Worm (Caenorhabditis elegans) whole organism, young adult: ENCODE measurements around the gene F36H5.14.

Experiments
- F55B11.4 ChIP-seq: sonication (generic microtip); optimal IDR thresholded peaks from 2 replicates; lab custom pipeline; 2016; ENCODE audit warnings: missing compliant biosample characterization, missing genetic modification characterization, borderline replicate concordance; ENCODE audit not compliant: insufficient read depth
- ama-1 ChIP-seq, 3 experiments: fragments of 150-350 bp in 1 of 3; sonication (generic microtip) in 2 of 3; optimal IDR thresholded peaks; 2 replicates each; lab custom pipeline; 2014 to 2018; ENCODE audit warnings: missing biosample characterization in 2 of 3, missing genetic modification characterization in 2 of 3, missing genetic modification reagents in 2 of 3
- ceh-79 ChIP-seq: sonication (generic microtip); optimal IDR thresholded peaks from 2 replicates; lab custom pipeline; 2017; ENCODE audit warnings: mild to moderate bottlenecking, missing genetic modification characterization, missing compliant biosample characterization
- ceh-91 ChIP-seq: fragments of 200-800 bp; sonication (Bioruptor generic); IDR thresholded peaks from 2 replicates; pipeline ENCODE4 v1.3.6; 2022; ENCODE audit warnings: missing genetic modification reagents, missing genetic modification characterization, missing compliant biosample characterization
- die-1 ChIP-seq: sonication (generic microtip); optimal IDR thresholded peaks from 2 replicates; lab custom pipeline; 2016; ENCODE audit warnings: missing genotype, mild to moderate bottlenecking, missing genetic modification characterization, missing compliant biosample characterization
- lin-35 ChIP-seq, 3 experiments: fragments of 150-350 bp in 2 of 3; sonication (generic microtip) in 1 of 3; optimal IDR thresholded peaks; 2 replicates each; lab custom pipeline; 2014 to 2018; ENCODE audit warnings: missing biosample characterization in 3 of 3, missing genetic modification characterization in 3 of 3, missing genetic modification reagents in 3 of 3
- nfya-1 ChIP-seq: sonication (generic microtip); optimal IDR thresholded peaks from 2 replicates; lab custom pipeline; 2017; ENCODE audit warnings: antibody characterized with exemption, missing compliant biosample characterization, missing genetic modification characterization, borderline replicate concordance; ENCODE audit not compliant: insufficient read depth
- snpc-4 ChIP-seq, 5 experiments: fragments of 150-350 bp in 1 of 5; sonication (generic microtip) in 4 of 5; optimal IDR thresholded peaks; 2 replicates each; lab custom pipeline; 2014 to 2018; ENCODE audit warnings: missing genetic modification characterization in 5 of 5, missing biosample characterization in 3 of 5, antibody characterized with exemption in 2 of 5, mild to moderate bottlenecking in 2 of 5, missing compliant biosample characterization in 2 of 5, missing genotype in 2 of 5, moderate library complexity in 2 of 5, missing genetic modification reagents in 1 of 5
- unc-62 ChIP-seq: fragments of 150-350 bp; optimal IDR thresholded peaks from 2 replicates; lab custom pipeline; 2014; ENCODE audit warnings: missing biosample characterization, missing genetic modification reagents, missing genetic modification characterization

DNA sequence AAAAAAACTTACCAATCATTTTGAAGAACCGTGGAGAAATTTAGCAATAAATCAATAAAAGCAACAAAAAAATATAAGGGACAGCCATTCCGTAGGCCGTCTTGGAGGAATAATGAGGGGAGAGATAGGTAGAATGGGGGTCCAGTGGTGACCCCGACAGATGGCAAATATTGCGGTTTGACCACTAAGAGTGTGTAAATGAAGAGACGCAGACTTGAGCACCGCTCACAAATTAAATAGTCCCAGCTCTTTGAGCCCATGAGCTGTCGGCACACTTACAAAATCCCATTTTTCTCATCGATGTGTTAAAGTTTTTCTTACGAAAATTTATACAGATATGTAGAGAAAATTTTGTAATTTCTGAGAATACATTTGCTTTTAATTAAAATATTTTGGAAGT, 45.4 kb downstream of the F36H5.14 start, which contains the start of gene fbxa-3:
- no peak for TF ChIP-seq ama-1 (optimal IDR thresholded peaks at IDR 0.05; lab: Kevin White, UChicago)
- no peak for TF ChIP-seq ama-1 (GFP tag; optimal IDR thresholded peaks at IDR 0.05; lab: Kevin White, UChicago)
- TF ChIP-seq snpc-4 (GFP tag; optimal IDR thresholded peaks at IDR 0.05; lab: Kevin White, UChicago): no peak
- no peak for TF ChIP-seq snpc-4 (tag; optimal IDR thresholded peaks at IDR 0.05; lab: Kevin White, UChicago)
- TF ChIP-seq F55B11.4 (tag; lab: Kevin White, UChicago): no peak
- TF ChIP-seq unc-62: no peak
- no peak for TF ChIP-seq nfya-1 (tag; lab: Kevin White, UChicago)
- TF ChIP-seq ceh-79 (tag; lab: Kevin White, UChicago): no peak
- no peak for TF ChIP-seq ceh-91 (GFP tag; lab: Robert Waterston, UW)
- no peak for TF ChIP-seq die-1 (tag; lab: Kevin White, UChicago)
- TF ChIP-seq lin-35 (GFP tag; optimal IDR thresholded peaks at IDR 0.05; lab: Kevin White, UChicago): no peak
